Fruit fly (Drosophila melanogaster) whole organism, prepupa: ENCODE measurements around the gene CG14864.
A peak's percentile ranks its signal among the peaks of the same experiment; 100 is the strongest.

Experiments
- Blimp-1 ChIP-seq: fragments of 200-800 bp; sonication (Bioruptor generic); optimal IDR thresholded peaks from 3 replicates; lab custom pipeline; 2017; ENCODE audit warnings: missing biosample characterization, missing genetic modification characterization, mild to moderate bottlenecking, moderate library complexity, missing genetic modification reagents
- CG10631 ChIP-seq: fragments of 200-800 bp; sonication (Bioruptor generic); optimal IDR thresholded peaks from 2 replicates; lab custom pipeline; 2016; ENCODE audit warnings: missing biosample characterization, missing genetic modification characterization
- CG11902 ChIP-seq: fragments of 200-800 bp; sonication (Bioruptor generic); optimal IDR thresholded peaks from 3 replicates; lab custom pipeline; 2016; ENCODE audit warnings: missing biosample characterization, missing genetic modification characterization
- CG1621 ChIP-seq: fragments of 200-800 bp; sonication (Bioruptor generic); optimal IDR thresholded peaks from 3 replicates; lab custom pipeline; 2018; ENCODE audit warnings: missing biosample characterization, mild to moderate bottlenecking, missing genetic modification characterization
- CG16779 ChIP-seq: fragments of 200-800 bp; sonication (Bioruptor generic); optimal IDR thresholded peaks from 3 replicates; lab custom pipeline; 2017; ENCODE audit warnings: missing biosample characterization, mild to moderate bottlenecking, missing genetic modification characterization
- CG34406 ChIP-seq: fragments of 200-800 bp; sonication (Bioruptor generic); optimal IDR thresholded peaks from 3 replicates; lab custom pipeline; 2016; ENCODE audit warnings: missing biosample characterization, missing genetic modification characterization
- CG3919 ChIP-seq: fragments of 200-800 bp; sonication (Bioruptor generic); optimal IDR thresholded peaks from 3 replicates; lab custom pipeline; 2016; ENCODE audit warnings: missing biosample characterization, missing genetic modification characterization
- CG6163 ChIP-seq: fragments of 200-800 bp; sonication (Bioruptor generic); IDR thresholded peaks from 3 replicates; pipeline ENCODE4 v1.3.6; 2022; ENCODE audit warnings: missing biosample characterization, missing genetic modification characterization
- CG6792 ChIP-seq: fragments of 200-800 bp; sonication (Bioruptor generic); optimal IDR thresholded peaks from 3 replicates; lab custom pipeline; 2016; ENCODE audit warnings: missing biosample characterization, missing genetic modification characterization
- CG6808 ChIP-seq: fragments of 200-800 bp; sonication (Bioruptor generic); optimal IDR thresholded peaks from 3 replicates; lab custom pipeline; 2017; ENCODE audit warnings: missing biosample characterization, missing genetic modification characterization, mild to moderate bottlenecking, moderate library complexity, missing genetic modification reagents
- CG7368 ChIP-seq: fragments of 200-800 bp; sonication (Bioruptor generic); optimal IDR thresholded peaks from 3 replicates; lab custom pipeline; 2016; ENCODE audit warnings: missing biosample characterization, missing genetic modification characterization
- CG8632 ChIP-seq: fragments of 200-800 bp; sonication (Bioruptor generic); optimal IDR thresholded peaks from 3 replicates; lab custom pipeline; 2016; ENCODE audit warnings: missing biosample characterization, missing genetic modification characterization
- CG9139 ChIP-seq: fragments of 200-800 bp; sonication (Bioruptor generic); optimal IDR thresholded peaks from 3 replicates; lab custom pipeline; 2017; ENCODE audit warnings: missing biosample characterization, mild to moderate bottlenecking, missing genetic modification characterization
- Eip75B ChIP-seq: fragments of 200-800 bp; sonication (Bioruptor generic); optimal IDR thresholded peaks from 3 replicates; lab custom pipeline; 2016; ENCODE audit warnings: missing biosample characterization, missing genetic modification characterization
- Eip78C ChIP-seq: fragments of 200-800 bp; sonication (Bioruptor generic); peaks from one replicate; lab custom pipeline; 2016; ENCODE audit warnings: missing biosample characterization, missing genetic modification characterization
- Eip93F ChIP-seq: fragments of 200-800 bp; sonication (Bioruptor generic); optimal IDR thresholded peaks from 2 replicates; lab custom pipeline; 2016; ENCODE audit warnings: missing biosample characterization, mild to moderate bottlenecking, missing genetic modification characterization
- Ets21C ChIP-seq: fragments of 200-800 bp; sonication (Bioruptor generic); optimal IDR thresholded peaks from 3 replicates; lab custom pipeline; 2016; ENCODE audit warnings: missing biosample characterization, missing genetic modification characterization
- Gug ChIP-seq: fragments of 200-800 bp; sonication (Bioruptor generic); IDR thresholded peaks from 2 replicates; pipeline ENCODE4 v1.3.6; 2022; ENCODE audit warnings: missing biosample characterization, missing genetic modification characterization
- Hr38 ChIP-seq: sonication (Bioruptor generic); optimal IDR thresholded peaks from 2 replicates; lab custom pipeline; 2016; ENCODE audit warnings: missing biosample characterization, missing genetic modification characterization
- Hr39 ChIP-seq: fragments of 200-800 bp; sonication (Bioruptor generic); optimal IDR thresholded peaks from 2 replicates; lab custom pipeline; 2016; ENCODE audit warnings: missing biosample characterization, missing genetic modification characterization
- Hr4 ChIP-seq: fragments of 200-800 bp; sonication (Bioruptor generic); optimal IDR thresholded peaks from 3 replicates; lab custom pipeline; 2016; ENCODE audit warnings: missing biosample characterization, missing genetic modification characterization
- Lpt ChIP-seq: fragments of 200-800 bp; sonication (Bioruptor generic); optimal IDR thresholded peaks from 3 replicates; lab custom pipeline; 2016; ENCODE audit warnings: missing biosample characterization, missing genetic modification characterization
- Met ChIP-seq: fragments of 200-800 bp; sonication (Bioruptor generic); optimal IDR thresholded peaks from 3 replicates; lab custom pipeline; 2016; ENCODE audit warnings: missing biosample characterization, missing genetic modification characterization
- Smox ChIP-seq: fragments of 200-800 bp; sonication (Bioruptor generic); optimal IDR thresholded peaks from 3 replicates; lab custom pipeline; 2016; ENCODE audit warnings: missing biosample characterization, missing genetic modification characterization
- Sox102F ChIP-seq: fragments of 200-800 bp; sonication (Bioruptor generic); optimal IDR thresholded peaks from 2 replicates; lab custom pipeline; 2016; ENCODE audit warnings: missing biosample characterization, mild to moderate bottlenecking, missing genetic modification characterization
- achi ChIP-seq: fragments of 200-800 bp; sonication (Bioruptor generic); optimal IDR thresholded peaks from 3 replicates; lab custom pipeline; 2016; ENCODE audit warnings: missing biosample characterization, missing genetic modification characterization
- acj6 ChIP-seq: fragments of 200-800 bp; sonication (Bioruptor generic); optimal IDR thresholded peaks from 3 replicates; lab custom pipeline; 2016; ENCODE audit warnings: missing biosample characterization, missing genetic modification characterization
- cyc ChIP-seq: fragments of 200-800 bp; sonication (Bioruptor generic); optimal IDR thresholded peaks from 3 replicates; lab custom pipeline; 2016; ENCODE audit warnings: missing biosample characterization, missing genetic modification characterization
- dsx ChIP-seq: fragments of 200-800 bp; optimal IDR thresholded peaks from 3 replicates; lab custom pipeline; 2019; ENCODE audit warnings: missing biosample characterization, mild to moderate bottlenecking, missing genetic modification characterization, moderate library complexity; ENCODE audit not compliant: poor library complexity, severe bottlenecking
- eg ChIP-seq: fragments of 200-800 bp; sonication (Bioruptor generic); IDR thresholded peaks from 3 replicates; pipeline ENCODE4 v1.3.6; 2022; ENCODE audit warnings: missing biosample characterization, missing genetic modification characterization
- esn ChIP-seq: fragments of 200-800 bp; sonication (Bioruptor generic); optimal IDR thresholded peaks from 2 replicates; lab custom pipeline; 2016; ENCODE audit warnings: missing biosample characterization, mild to moderate bottlenecking, missing genetic modification characterization, moderate library complexity
- fd85E ChIP-seq: fragments of 200-800 bp; sonication (Bioruptor generic); optimal IDR thresholded peaks from 3 replicates; lab custom pipeline; 2016; ENCODE audit warnings: missing biosample characterization, missing genetic modification characterization
- lz ChIP-seq: fragments of 200-800 bp; sonication (Bioruptor generic); optimal IDR thresholded peaks from 3 replicates; lab custom pipeline; 2016; ENCODE audit warnings: missing biosample characterization, missing genetic modification characterization
- ss ChIP-seq, 2 experiments: fragments of 200-800 bp; sonication (Bioruptor generic); optimal IDR thresholded peaks; 2 replicates in 1 of 2; 3 replicates in 1 of 2; lab custom pipeline; 2017 to 2018; ENCODE audit warnings: mild to moderate bottlenecking in 2 of 2, missing biosample characterization in 2 of 2, missing genetic modification characterization in 2 of 2, moderate library complexity in 1 of 2
- svp ChIP-seq: fragments of 200-800 bp; sonication (Bioruptor generic); peaks from one replicate; lab custom pipeline; 2016; ENCODE audit warnings: missing biosample characterization, missing genetic modification characterization
- topi ChIP-seq: fragments of 200-800 bp; sonication (Bioruptor generic); optimal IDR thresholded peaks from 3 replicates; lab custom pipeline; 2016; ENCODE audit warnings: missing biosample characterization, missing genetic modification characterization
- vri ChIP-seq: fragments of 200-800 bp; sonication (Bioruptor generic); optimal IDR thresholded peaks from 3 replicates; lab custom pipeline; 2016; ENCODE audit warnings: missing biosample characterization, mild to moderate bottlenecking, missing genetic modification characterization

Gene CG14864

DNA sequence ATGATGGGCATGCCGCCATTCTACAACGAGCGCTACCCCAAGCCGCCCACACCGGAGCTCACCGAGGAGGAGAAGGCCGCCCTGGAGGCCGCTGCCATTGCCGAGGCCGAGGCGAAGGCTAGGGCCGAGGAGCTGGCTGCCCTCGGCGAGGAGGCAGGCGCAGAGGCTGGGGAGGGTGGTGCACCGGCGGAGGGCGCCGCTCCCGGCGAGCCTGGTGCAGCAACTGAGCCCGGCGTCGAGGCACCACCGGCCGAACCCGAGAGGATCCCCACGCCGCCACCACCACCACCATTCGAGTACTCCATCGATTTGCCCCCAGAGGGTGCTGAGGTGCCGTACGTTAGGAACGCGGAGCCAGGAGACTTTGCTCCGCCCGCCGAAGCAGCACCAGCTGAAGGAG, 36.9 kb upstream of the CG14864 start:
- TF ChIP-seq eg (GFP tag; lab: Robert Waterston, UW) (no peak), fd85E (no peak), svp (GFP tag; lab: Kevin White, UChicago) (no peak), CG11902 (GFP tag; lab: Kevin White, UChicago) (no peak), Sox102F (GFP tag; lab: Kevin White, UChicago) (no peak), acj6 (GFP tag; lab: Kevin White, UChicago) (no peak), dsx (GFP tag; lab: Kevin White, UChicago) (no peak), Hr4 (GFP tag; lab: Kevin White, UChicago) (no peak), CG3919 (GFP tag; lab: Kevin White, UChicago) (no peak), Hr38 (GFP tag; lab: Kevin White, UChicago) (no peak), ss (GFP tag; optimal IDR thresholded peaks at IDR 0.05; lab: Kevin White, UChicago) (no peak), Smox (no peak), CG10631 (GFP tag; lab: Kevin White, UChicago) (no peak), Hr39 (GFP tag; lab: Kevin White, UChicago) (no peak), Gug (no peak), Eip93F (no peak), Eip75B (GFP tag; lab: Kevin White, UChicago) (no peak), CG6792 (GFP tag; lab: Kevin White, UChicago) (no peak), CG1621 (no peak)

DNA sequence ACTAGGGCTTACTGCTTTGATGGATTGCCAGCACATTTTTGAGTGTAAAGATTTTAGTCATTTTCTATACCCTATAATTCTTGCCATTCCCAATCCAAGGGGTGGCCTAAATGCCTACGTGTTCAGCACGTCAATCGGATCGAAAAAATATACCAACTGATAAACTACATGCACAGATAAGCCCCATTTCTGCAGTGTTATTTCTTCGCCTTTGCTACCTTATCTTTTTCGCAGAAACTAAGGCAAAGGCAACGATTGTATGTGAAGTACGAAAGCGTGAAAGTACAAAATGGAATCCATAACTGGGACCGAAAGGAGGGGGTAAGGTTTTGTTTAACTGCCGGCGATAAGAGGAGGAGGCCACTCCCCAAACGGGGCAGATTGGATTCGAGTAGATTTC, 29.6 kb upstream of the CG14864 start:
- TF ChIP-seq vri (GFP tag; lab: Kevin White, UChicago), result peak; percentile 83
- no peak for TF ChIP-seq Blimp-1 (GFP tag; lab: Kevin White, UChicago)

DNA sequence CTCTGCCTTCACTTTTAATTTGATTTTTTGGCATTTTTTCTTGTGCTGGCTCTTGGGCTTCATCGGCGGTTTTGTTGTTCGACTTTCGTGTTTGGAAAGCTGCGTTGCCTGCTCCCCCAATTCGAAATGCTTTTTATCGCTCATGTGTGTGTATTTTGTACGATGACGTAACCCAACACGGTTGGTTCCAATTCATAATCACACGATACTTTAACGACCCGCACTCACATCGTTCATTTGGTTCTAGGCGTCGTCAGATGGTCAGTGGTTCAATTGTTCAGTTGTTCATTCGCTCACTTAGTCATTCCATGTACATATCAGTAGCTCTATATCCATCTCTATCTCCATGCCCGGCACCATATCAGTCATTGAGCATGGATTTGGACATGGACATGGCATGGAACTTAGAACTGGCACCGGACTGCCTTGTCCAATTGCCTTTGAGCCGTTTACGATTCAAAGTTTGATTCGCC, 25.6 kb upstream of the CG14864 start:
- TF ChIP-seq Hr4 (GFP tag; lab: Kevin White, UChicago) (no peak), Lpt (GFP tag; lab: Kevin White, UChicago) (no peak), Eip75B (GFP tag; lab: Kevin White, UChicago) (no peak), Blimp-1 (GFP tag; lab: Kevin White, UChicago) (peak; percentile 17), vri (GFP tag; lab: Kevin White, UChicago) (peak; percentile 42)

DNA sequence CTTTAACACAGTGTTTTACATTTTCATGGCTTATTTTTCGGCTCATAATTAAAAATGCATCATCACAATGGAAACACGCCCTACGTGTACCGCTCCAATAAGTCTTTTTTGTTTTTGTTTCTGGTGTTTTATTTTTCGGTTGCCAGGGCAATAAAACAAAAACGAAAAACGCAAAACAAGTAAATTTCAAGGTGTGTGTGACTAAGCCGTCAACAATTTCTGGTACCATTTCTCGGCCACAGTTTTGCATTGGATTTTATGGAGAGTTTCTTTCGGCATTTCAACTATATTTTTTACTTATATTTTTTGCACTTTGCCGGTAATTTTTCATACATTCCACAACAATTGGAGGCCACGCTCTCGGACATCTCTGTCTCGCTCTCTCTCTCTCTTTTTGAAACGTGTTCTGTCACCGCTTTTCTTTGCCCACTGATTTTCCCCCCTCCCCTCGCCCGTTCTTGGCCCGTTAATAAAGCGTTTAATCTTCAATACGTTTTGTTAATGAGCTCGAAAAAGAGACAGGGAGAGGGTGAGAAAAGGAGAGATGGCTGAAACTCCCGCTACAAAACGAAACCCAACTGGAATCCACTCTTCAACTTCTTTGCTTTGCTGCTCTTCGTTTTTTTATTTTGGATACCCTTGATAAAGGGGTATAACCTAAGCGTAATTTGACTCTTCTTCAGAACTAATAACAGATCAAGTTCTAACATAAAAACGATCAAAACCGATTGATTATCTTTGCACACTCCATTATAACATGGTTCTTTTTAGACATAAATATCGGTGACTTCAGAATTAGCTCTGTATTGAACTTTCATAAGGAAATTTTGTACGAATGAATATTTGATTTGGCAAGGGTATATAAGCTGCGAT, 24.9 kb upstream of the CG14864 start:
- TF ChIP-seq CG7368 (GFP tag; lab: Kevin White, UChicago), result no peak
- TF ChIP-seq eg (GFP tag; lab: Robert Waterston, UW), result no peak
- peak; percentile 68 for TF ChIP-seq Met
- peak; percentile 44 for TF ChIP-seq CG6808
- TF ChIP-seq lz (GFP tag; lab: Kevin White, UChicago), result peak; percentile 60
- no peak for TF ChIP-seq CG16779 (tag; lab: Kevin White, UChicago)
- TF ChIP-seq Sox102F (GFP tag; lab: Kevin White, UChicago), result peak; percentile 52
- TF ChIP-seq CG8632 (GFP tag; lab: Kevin White, UChicago), result peak; percentile 6
- peak in 1 of 2 experiments; percentile 47 for TF ChIP-seq ss (GFP tag; optimal IDR thresholded peaks at IDR 0.05; lab: Kevin White, UChicago)
- peak; percentile 32 for TF ChIP-seq Ets21C (GFP tag; lab: Kevin White, UChicago)
- TF ChIP-seq CG6792 (GFP tag; lab: Kevin White, UChicago), result peak; percentile 33
- TF ChIP-seq acj6 (GFP tag; lab: Kevin White, UChicago), result no peak
- TF ChIP-seq CG3919 (GFP tag; lab: Kevin White, UChicago), result no peak
- peak; percentile 38 for TF ChIP-seq topi (GFP tag; lab: Kevin White, UChicago)
- TF ChIP-seq achi (GFP tag; lab: Kevin White, UChicago), result no peak
- TF ChIP-seq Eip78C, result peak; percentile 79
- TF ChIP-seq Hr4 (GFP tag; lab: Kevin White, UChicago), result no peak
- TF ChIP-seq CG34406 (GFP tag; lab: Kevin White, UChicago), result peak; percentile 33
- peak; percentile 18 for TF ChIP-seq Eip93F
- peak; percentile 23 for TF ChIP-seq CG11902 (GFP tag; lab: Kevin White, UChicago)
- TF ChIP-seq Blimp-1 (GFP tag; lab: Kevin White, UChicago), result peak; percentile 67
- peak; percentile 8 for TF ChIP-seq fd85E
- peak; percentile 66 for TF ChIP-seq esn (GFP tag; lab: Kevin White, UChicago)
- TF ChIP-seq cyc (GFP tag; lab: Kevin White, UChicago), result peak; percentile 51
- peak; percentile 48 for TF ChIP-seq vri (GFP tag; lab: Kevin White, UChicago)
- peak; percentile 22; the same call in 1 of the 3 replicates for TF ChIP-seq CG6163 (GFP tag; lab: Robert Waterston, UW)
- peak; percentile 1 for TF ChIP-seq CG9139 (GFP tag; lab: Kevin White, UChicago)
